Fruit fly (Drosophila melanogaster): ENCODE data around the gene Tusp.

Tusp gene

DNA sequence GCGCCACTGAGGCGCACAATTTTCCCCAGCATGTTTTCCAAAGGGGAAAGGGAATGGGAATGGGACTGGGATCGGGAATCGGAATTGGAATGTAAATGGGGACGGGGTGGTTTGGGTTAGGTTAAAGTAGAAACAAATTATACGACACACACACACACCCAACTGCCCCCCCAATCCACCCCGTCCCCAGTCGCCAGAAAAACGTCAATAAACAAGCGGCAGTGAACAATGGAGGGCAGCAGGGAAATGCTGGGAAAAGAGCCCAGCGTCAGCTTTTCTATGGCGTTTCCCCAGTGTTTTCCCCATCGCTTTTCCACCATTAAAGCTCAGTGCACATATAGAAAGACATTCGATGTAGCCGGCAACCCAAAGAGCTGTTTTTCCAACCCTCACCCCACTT, 2.9 kb downstream of the Tusp start:
- TF ChIP-seq h (optimal IDR thresholded peaks at IDR 0.05) (no peak), Myc (optimal IDR thresholded peaks at IDR 0.05) (no peak), Sin3A (optimal IDR thresholded peaks at IDR 0.05) (no peak), psq (optimal IDR thresholded peaks at IDR 0.05) (no peak), ttk (optimal IDR thresholded peaks at IDR 0.05) (no peak), insv (optimal IDR thresholded peaks at IDR 0.05) (no peak)

dm6 chr3R:27613814-27614213, 6.1 kb downstream of the Tusp start:
- TF ChIP-seq Myc (optimal IDR thresholded peaks at IDR 0.05) (no peak), ttk (optimal IDR thresholded peaks at IDR 0.05) (no peak), h (optimal IDR thresholded peaks at IDR 0.05) (no peak), psq (optimal IDR thresholded peaks at IDR 0.05) (no peak), Sin3A (optimal IDR thresholded peaks at IDR 0.05) (no peak), insv (optimal IDR thresholded peaks at IDR 0.05) (no peak)

DNA sequence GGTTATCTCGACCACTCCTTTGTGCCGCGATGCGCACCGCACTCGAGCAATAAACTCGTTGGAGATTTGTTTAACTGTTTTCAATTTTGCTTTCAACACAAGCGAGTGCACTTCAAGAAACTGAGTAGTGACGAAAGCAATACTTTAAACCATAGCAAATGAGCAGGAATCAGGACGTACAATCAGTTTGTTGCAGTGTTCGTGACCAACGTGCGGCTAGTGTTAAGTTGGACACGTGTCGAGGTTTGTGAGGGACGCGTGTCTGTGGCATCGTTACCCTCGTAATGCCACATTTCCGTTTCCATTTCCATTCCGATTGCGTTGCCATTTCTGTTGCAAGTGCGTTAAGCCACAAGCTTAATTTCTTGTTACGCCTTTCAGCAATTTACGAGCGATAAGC, 8.8 kb downstream of the Tusp start:
- TF ChIP-seq insv (optimal IDR thresholded peaks at IDR 0.05) = no peak
- no peak for TF ChIP-seq Sin3A (optimal IDR thresholded peaks at IDR 0.05)
- TF ChIP-seq psq (optimal IDR thresholded peaks at IDR 0.05) = no peak
- no peak for TF ChIP-seq h (optimal IDR thresholded peaks at IDR 0.05)
- no peak for TF ChIP-seq Myc (optimal IDR thresholded peaks at IDR 0.05)
- TF ChIP-seq ttk (optimal IDR thresholded peaks at IDR 0.05) = no peak

- no peak for TF ChIP-seq h (optimal IDR thresholded peaks at IDR 0.05)
- TF ChIP-seq Myc (optimal IDR thresholded peaks at IDR 0.05) = no peak
- TF ChIP-seq insv (optimal IDR thresholded peaks at IDR 0.05) = no peak
- TF ChIP-seq Sin3A (optimal IDR thresholded peaks at IDR 0.05) = no peak
- no peak for TF ChIP-seq ttk (optimal IDR thresholded peaks at IDR 0.05)
- no peak for TF ChIP-seq psq (optimal IDR thresholded peaks at IDR 0.05)
Observed at dm6 chr3R:27621861-27622260, 14.2 kb downstream of the Tusp start.

DNA sequence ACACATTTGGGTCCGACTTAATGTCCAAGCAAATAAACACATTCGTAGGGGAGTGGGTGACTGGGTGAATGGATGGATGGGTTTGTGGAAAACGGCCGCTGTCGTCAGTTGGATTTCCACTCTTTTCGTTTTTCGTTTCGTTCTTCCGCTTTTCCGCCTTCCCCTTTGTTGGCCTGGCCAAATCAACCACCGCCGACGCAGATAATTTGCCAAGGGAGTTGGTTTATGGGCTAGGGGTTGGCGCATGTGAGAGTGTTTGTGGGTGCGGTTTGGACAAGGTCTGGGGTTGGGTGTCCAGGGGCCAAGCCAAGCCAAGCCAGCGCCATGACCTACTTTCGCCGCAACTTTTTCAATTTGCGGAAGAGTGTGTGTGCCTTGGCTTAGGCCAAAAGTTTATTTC, 15.3 kb downstream of the Tusp start:
- TF ChIP-seq ttk (optimal IDR thresholded peaks at IDR 0.05) (no peak), h (optimal IDR thresholded peaks at IDR 0.05) (no peak)

DNA sequence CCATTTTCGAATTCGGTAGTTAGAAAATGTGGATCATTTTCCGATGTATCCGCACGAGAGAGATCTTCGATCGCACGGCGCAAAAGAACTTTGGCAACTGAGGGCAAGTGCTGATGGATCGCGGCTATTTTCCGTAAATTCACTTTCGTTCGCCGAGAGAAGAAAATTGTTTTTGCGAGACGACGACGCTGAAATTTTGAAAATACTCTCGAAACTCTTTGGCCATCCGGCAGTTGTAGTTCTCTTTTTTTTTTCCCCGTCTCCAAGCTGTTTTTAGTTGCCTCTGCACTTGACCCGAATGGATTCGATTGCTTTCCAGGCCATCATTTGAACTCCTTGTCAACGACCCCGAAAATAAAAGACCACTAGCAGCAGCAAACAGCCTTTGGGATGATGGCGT, 18.2 kb downstream of the Tusp start, which contains the start of gene CG5612:
CG5612 (minus strand) TSS at position 101 of the 400 bp plus-strand sequence.
- no peak for TF ChIP-seq psq (optimal IDR thresholded peaks at IDR 0.05)

dm6 chr3R:27636010-27636584, 28.4 kb downstream of the Tusp start, which contains the start of the genes CG5611 and Mtl:
Gene CG5611, minus strand, starts transcription at chr3R:27636060.
Gene Mtl, plus strand, starts transcription at chr3R:27636412.
- TF ChIP-seq Sin3A (optimal IDR thresholded peaks at IDR 0.05) = no peak
- no peak for TF ChIP-seq psq (optimal IDR thresholded peaks at IDR 0.05)

DNA sequence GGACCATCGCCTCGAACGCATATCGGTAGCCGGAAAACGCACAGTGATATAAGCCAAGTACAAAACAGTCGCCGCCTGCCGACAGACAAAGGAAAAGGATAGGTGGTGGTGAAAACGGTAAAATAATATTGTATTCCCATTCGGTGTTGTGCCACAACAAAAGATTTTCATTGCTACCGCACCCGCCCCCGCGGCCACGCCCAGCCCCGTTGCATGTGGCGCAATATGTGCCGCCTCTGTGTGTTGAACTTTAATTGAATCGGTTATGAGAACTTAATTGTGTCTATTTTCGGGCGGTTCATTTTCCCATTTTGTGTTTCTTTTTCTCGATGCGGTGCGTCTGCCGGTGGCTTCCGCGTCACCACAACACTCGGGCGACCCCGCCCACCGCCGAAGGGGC, 29.0 kb downstream of the Tusp start:
- TF ChIP-seq ttk (optimal IDR thresholded peaks at IDR 0.05) = no peak
- TF ChIP-seq Sin3A (optimal IDR thresholded peaks at IDR 0.05) = no peak
- no peak for TF ChIP-seq psq (optimal IDR thresholded peaks at IDR 0.05)
- no peak for TF ChIP-seq Myc (optimal IDR thresholded peaks at IDR 0.05)
- no peak for TF ChIP-seq h (optimal IDR thresholded peaks at IDR 0.05)
- TF ChIP-seq insv (optimal IDR thresholded peaks at IDR 0.05) = no peak

dm6 chr3R:27637264-27637860, 29.7 kb downstream of the Tusp start:
- no peak for TF ChIP-seq Myc (optimal IDR thresholded peaks at IDR 0.05)

DNA sequence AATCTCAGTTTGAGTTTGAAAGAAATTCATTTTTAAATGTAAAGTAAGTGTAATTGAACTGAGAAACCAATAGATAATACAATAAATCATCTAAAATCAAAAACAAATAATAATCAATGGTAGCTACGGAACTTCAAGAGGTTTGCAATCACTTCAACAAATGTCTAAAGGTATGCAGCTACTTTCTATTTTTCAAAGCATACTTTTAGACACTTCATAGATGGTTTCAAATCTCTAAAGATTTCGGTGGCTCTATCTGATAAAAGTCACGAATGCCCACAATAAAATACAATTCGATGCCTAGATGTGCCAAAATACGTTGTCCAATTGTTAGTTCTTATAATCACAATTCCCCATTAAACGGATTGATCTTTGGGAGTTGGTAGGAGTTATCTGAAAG, 35.4 kb downstream of the Tusp start:
- no peak for TF ChIP-seq Sin3A (optimal IDR thresholded peaks at IDR 0.05)
- no peak for TF ChIP-seq Myc (optimal IDR thresholded peaks at IDR 0.05)
- no peak for TF ChIP-seq ttk (optimal IDR thresholded peaks at IDR 0.05)

DNA sequence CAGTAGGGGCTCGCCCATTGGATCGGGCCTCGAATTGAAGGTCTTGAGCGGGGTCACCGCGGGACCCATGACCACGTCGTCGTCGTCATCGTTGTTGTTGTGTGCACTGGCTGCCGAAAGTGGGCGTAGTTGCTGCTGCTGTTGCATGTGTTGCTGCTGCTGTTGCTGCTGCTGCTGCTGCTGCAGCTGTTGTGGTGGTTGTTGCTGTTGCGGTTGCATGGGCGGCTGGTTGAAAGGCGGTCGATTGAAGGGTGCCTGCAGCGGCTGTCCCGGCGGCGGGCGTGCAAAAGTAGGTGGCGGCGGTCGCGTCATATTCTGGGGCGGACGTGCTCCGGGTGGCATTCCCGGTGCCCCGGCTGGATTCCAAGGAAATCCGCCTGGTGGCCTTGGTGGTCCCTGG, 40.1 kb downstream of the Tusp start:
- TF ChIP-seq h (optimal IDR thresholded peaks at IDR 0.05) = no peak
- no peak for TF ChIP-seq Myc (optimal IDR thresholded peaks at IDR 0.05)

dm6 chr3R:27651710-27652109, 44.0 kb downstream of the Tusp start:
- TF ChIP-seq psq (optimal IDR thresholded peaks at IDR 0.05) = no peak
- TF ChIP-seq ttk (optimal IDR thresholded peaks at IDR 0.05) = no peak
- TF ChIP-seq h (optimal IDR thresholded peaks at IDR 0.05) = no peak
- no peak for TF ChIP-seq Sin3A (optimal IDR thresholded peaks at IDR 0.05)
- no peak for TF ChIP-seq insv (optimal IDR thresholded peaks at IDR 0.05)
- no peak for TF ChIP-seq Myc (optimal IDR thresholded peaks at IDR 0.05)

- TF ChIP-seq Sin3A (optimal IDR thresholded peaks at IDR 0.05) (no peak), psq (optimal IDR thresholded peaks at IDR 0.05) (no peak), ttk (optimal IDR thresholded peaks at IDR 0.05) (no peak), h (optimal IDR thresholded peaks at IDR 0.05) (no peak), insv (optimal IDR thresholded peaks at IDR 0.05) (no peak), Myc (optimal IDR thresholded peaks at IDR 0.05) (no peak)
Observed at dm6 chr3R:27652156-27652810, 44.6 kb downstream of the Tusp start, which contains the start of gene RpS10a. Gene RpS10a, plus strand, starts transcription at chr3R:27652760.
